Fruit fly (Drosophila melanogaster) whole organism, embryonic: ENCODE results near the gene CG12470.

ENCODE experiments used
- ATbp ChIP-seq: fragments of 200-800 bp; sonication (Bioruptor generic); optimal IDR thresholded peaks from 2 replicates; lab custom pipeline; 2017; ENCODE audit warnings: missing biosample characterization, mild to moderate bottlenecking, missing genetic modification characterization, missing genetic modification reagents
- Bgb ChIP-seq: fragments of 200-800 bp; sonication (Bioruptor generic); IDR thresholded peaks from 2 replicates; pipeline ENCODE4 v1.3.6; 2022; ENCODE audit warnings: missing biosample characterization, missing genetic modification characterization; ENCODE audit not compliant: partially characterized antibody
- CG10462 ChIP-seq: fragments of 200-800 bp; sonication (Bioruptor generic); optimal IDR thresholded peaks from 2 replicates; lab custom pipeline; 2016; ENCODE audit warnings: missing biosample characterization, missing genetic modification characterization
- CG10543 ChIP-seq: fragments of 200-800 bp; sonication (Bioruptor generic); optimal IDR thresholded peaks from 3 replicates; lab custom pipeline; 2017; ENCODE audit warnings: missing biosample characterization, mild to moderate bottlenecking, missing genetic modification characterization, moderate library complexity
- CG11456 ChIP-seq: fragments of 200-800 bp; sonication (Bioruptor generic); IDR thresholded peaks from 3 replicates; pipeline ENCODE4 v1.3.6; 2022; ENCODE audit warnings: missing biosample characterization, missing genetic modification characterization
- CG12236 ChIP-seq: fragments of 200-800 bp; sonication (Bioruptor generic); optimal IDR thresholded peaks from 2 replicates; lab custom pipeline; 2016; ENCODE audit warnings: missing biosample characterization, missing genetic modification characterization
- CG13123 ChIP-seq: fragments of 200-800 bp; sonication (Bioruptor generic); optimal IDR thresholded peaks from 2 replicates; lab custom pipeline; 2016; ENCODE audit warnings: missing biosample characterization, missing genetic modification characterization
- CG14710 ChIP-seq: fragments of 200-800 bp; sonication (Bioruptor generic); optimal IDR thresholded peaks from 3 replicates; lab custom pipeline; 2019; ENCODE audit warnings: missing biosample characterization, mild to moderate bottlenecking, missing genetic modification characterization, moderate library complexity
- CG16815 ChIP-seq: fragments of 200-800 bp; sonication (Bioruptor generic); optimal IDR thresholded peaks from 3 replicates; lab custom pipeline; 2017; ENCODE audit warnings: missing biosample characterization, mild to moderate bottlenecking, missing genetic modification characterization
- CG17359 ChIP-seq: fragments of 200-800 bp; sonication (Bioruptor generic); optimal IDR thresholded peaks from 3 replicates; lab custom pipeline; 2018; ENCODE audit warnings: missing biosample characterization, mild to moderate bottlenecking, missing genetic modification characterization, moderate library complexity
- CG17361 ChIP-seq: fragments of 200-800 bp; sonication (Bioruptor generic); IDR thresholded peaks from 3 replicates; pipeline ENCODE4 v1.3.6; 2022; ENCODE audit warnings: missing biosample characterization, missing genetic modification characterization
- CG2202 ChIP-seq: fragments of 200-800 bp; sonication (Bioruptor generic); optimal IDR thresholded peaks from 2 replicates; lab custom pipeline; 2018; ENCODE audit warnings: missing biosample characterization, mild to moderate bottlenecking, missing genetic modification characterization
- CG2712 ChIP-seq: fragments of 200-800 bp; optimal IDR thresholded peaks from 3 replicates; lab custom pipeline; 2019; ENCODE audit warnings: missing biosample characterization, mild to moderate bottlenecking, missing genetic modification characterization, moderate library complexity
- CG30403 ChIP-seq: fragments of 200-800 bp; sonication (Bioruptor generic); optimal IDR thresholded peaks from 3 replicates; lab custom pipeline; 2016; ENCODE audit warnings: missing biosample characterization, missing genetic modification characterization
- CG32767 ChIP-seq: fragments of 200-800 bp; sonication (Bioruptor generic); IDR thresholded peaks from 2 replicates; pipeline ENCODE4 v1.3.6; 2022; ENCODE audit warnings: missing biosample characterization, missing genetic modification characterization
- CG43689 ChIP-seq: fragments of 200-800 bp; sonication (Bioruptor generic); IDR thresholded peaks from 2 replicates; pipeline ENCODE4 v1.3.6; 2022; ENCODE audit warnings: missing biosample characterization, missing genetic modification characterization
- CG5953 ChIP-seq: fragments of 200-800 bp; sonication (Bioruptor generic); IDR thresholded peaks from 2 replicates; pipeline ENCODE4 v1.3.6; 2022; ENCODE audit warnings: missing biosample characterization, missing genetic modification characterization
- CG7556 ChIP-seq: fragments of 200-800 bp; sonication (Bioruptor generic); optimal IDR thresholded peaks from 2 replicates; lab custom pipeline; 2017; ENCODE audit warnings: missing biosample characterization, mild to moderate bottlenecking, missing genetic modification characterization
- CG7786 ChIP-seq: fragments of 200-800 bp; sonication (Bioruptor generic); optimal IDR thresholded peaks from 2 replicates; lab custom pipeline; 2016; ENCODE audit warnings: missing biosample characterization, missing genetic modification characterization
- CG8359 ChIP-seq: fragments of 200-800 bp; sonication (Bioruptor generic); optimal IDR thresholded peaks from 2 replicates; lab custom pipeline; 2017; ENCODE audit warnings: missing biosample characterization, mild to moderate bottlenecking, missing genetic modification characterization, borderline replicate concordance
- CG9215 ChIP-seq: fragments of 200-800 bp; sonication (Bioruptor generic); IDR thresholded peaks from 2 replicates; pipeline ENCODE4 v1.3.6; 2022; ENCODE audit warnings: missing biosample characterization, missing genetic modification characterization
- CG9932 ChIP-seq: fragments of 200-800 bp; sonication (Bioruptor generic); IDR thresholded peaks from 2 replicates; pipeline ENCODE4 v1.3.6; 2022; ENCODE audit warnings: missing biosample characterization, missing genetic modification characterization
- Dip3 ChIP-seq: fragments of 200-800 bp; sonication (Bioruptor generic); optimal IDR thresholded peaks from 3 replicates; lab custom pipeline; 2016; ENCODE audit warnings: missing biosample characterization, missing genetic modification characterization
- Dp ChIP-seq: fragments of 200-800 bp; sonication (Bioruptor generic); optimal IDR thresholded peaks from 2 replicates; lab custom pipeline; 2018; ENCODE audit warnings: missing biosample characterization, mild to moderate bottlenecking, missing genetic modification characterization, moderate library complexity
- Eip74EF ChIP-seq, 2 experiments: fragments of 200-800 bp in 1 of 2; fragments of >200 bp in 1 of 2; sonication (Bioruptor generic) in 1 of 2; optimal IDR thresholded peaks; 2 replicates each; lab custom pipeline; 2017 to 2019; ENCODE audit warnings: missing biosample characterization in 2 of 2, missing genetic modification characterization in 2 of 2, mild to moderate bottlenecking in 1 of 2, moderate library complexity in 1 of 2
- GATAe ChIP-seq: fragments of 200-800 bp; sonication (Bioruptor generic); conservative IDR thresholded peaks from 2 replicates; pipeline ENCODE4 v1.3.6; 2022; ENCODE audit warnings: missing biosample characterization, missing genetic modification characterization
- HLH54F ChIP-seq: fragments of 200-800 bp; sonication (Bioruptor generic); optimal IDR thresholded peaks from 3 replicates; lab custom pipeline; 2016; ENCODE audit warnings: missing biosample characterization, missing genetic modification characterization
- HmgD ChIP-seq: fragments of 200-800 bp; sonication (Bioruptor generic); optimal IDR thresholded peaks from 3 replicates; lab custom pipeline; 2016; ENCODE audit warnings: missing biosample characterization, missing genetic modification characterization
- Sox100B ChIP-seq: fragments of 200-800 bp; sonication (Bioruptor generic); optimal IDR thresholded peaks from 3 replicates; lab custom pipeline; 2018; ENCODE audit warnings: missing biosample characterization, mild to moderate bottlenecking, missing genetic modification characterization
- Xrp1 ChIP-seq: fragments of 200-800 bp; sonication (Bioruptor generic); IDR thresholded peaks from 2 replicates; pipeline ENCODE4 v1.3.6; 2022; ENCODE audit warnings: missing biosample characterization, missing genetic modification characterization
- YL-1 ChIP-seq: fragments of 200-800 bp; sonication (Bioruptor generic); optimal IDR thresholded peaks from 3 replicates; lab custom pipeline; 2017; ENCODE audit warnings: missing biosample characterization, mild to moderate bottlenecking, missing genetic modification characterization
- abd-A ChIP-seq: fragments of 200-800 bp; sonication (Bioruptor generic); optimal IDR thresholded peaks from 3 replicates; lab custom pipeline; 2019; ENCODE audit warnings: missing biosample characterization, mild to moderate bottlenecking, missing genetic modification characterization, moderate library complexity
- ap ChIP-seq: fragments of 200-800 bp; sonication (Bioruptor generic); IDR thresholded peaks from 2 replicates; pipeline ENCODE4 v1.3.6; 2022; ENCODE audit warnings: missing biosample characterization, missing genetic modification characterization
- btn ChIP-seq: fragments of 200-800 bp; sonication (Bioruptor generic); optimal IDR thresholded peaks from 2 replicates; lab custom pipeline; 2016; ENCODE audit warnings: missing biosample characterization, missing genetic modification characterization
- chif ChIP-seq, 2 experiments: fragments of 200-800 bp; sonication (Bioruptor generic); optimal IDR thresholded peaks; 3 replicates each; lab custom pipeline; 2016; ENCODE audit warnings: missing biosample characterization in 2 of 2, missing genetic modification characterization in 2 of 2
- ewg ChIP-seq: fragments of 200-800 bp; sonication (Bioruptor generic); optimal IDR thresholded peaks from 3 replicates; lab custom pipeline; 2017; ENCODE audit warnings: mild to moderate bottlenecking, missing biosample characterization, missing genetic modification reagents, missing genetic modification characterization
- fd96Cb ChIP-seq: fragments of 200-800 bp; sonication (Bioruptor generic); optimal IDR thresholded peaks from 2 replicates; lab custom pipeline; 2018; ENCODE audit warnings: missing biosample characterization, mild to moderate bottlenecking, missing genetic modification characterization, moderate library complexity
- grau ChIP-seq: fragments of 200-800 bp; optimal IDR thresholded peaks from 3 replicates; lab custom pipeline; 2019; ENCODE audit warnings: missing biosample characterization, mild to moderate bottlenecking, missing genetic modification characterization, moderate library complexity
- otp ChIP-seq: fragments of 200-800 bp; sonication (Bioruptor generic); IDR thresholded peaks from 3 replicates; pipeline ENCODE4, ENCODE4 v1.3.6; 2022; ENCODE audit warnings: missing biosample characterization, missing genetic modification characterization
- phol ChIP-seq: fragments of 200-800 bp; sonication (Bioruptor generic); optimal IDR thresholded peaks from 3 replicates; lab custom pipeline; 2018; ENCODE audit warnings: missing biosample characterization, mild to moderate bottlenecking, missing genetic modification characterization, moderate library complexity
- prd ChIP-seq, 3 experiments: fragments of >200 bp in 2 of 3; fragments of 200-800 bp in 1 of 3; sonication (Bioruptor generic) in 1 of 3; optimal IDR thresholded peaks in 2 of 3; IDR thresholded peaks in 1 of 3; 2 replicates in 2 of 3; 3 replicates in 1 of 3; pipeline versions ENCODE4 v1.3.6 to Lab custom; 2017 to 2022; ENCODE audit warnings: missing biosample characterization in 1 of 3, missing genetic modification characterization in 1 of 3
- pros ChIP-seq: fragments of 200-800 bp; sonication (Bioruptor generic); optimal IDR thresholded peaks from 3 replicates; lab custom pipeline; 2019; ENCODE audit warnings: missing biosample characterization, mild to moderate bottlenecking, missing genetic modification characterization, moderate library complexity
- pzg ChIP-seq: fragments of 200-800 bp; sonication (Bioruptor generic); optimal IDR thresholded peaks from 3 replicates; lab custom pipeline; 2018; ENCODE audit warnings: missing biosample characterization, mild to moderate bottlenecking, missing genetic modification characterization, moderate library complexity
- sens ChIP-seq: fragments of 200-800 bp; sonication (Bioruptor generic); peaks from one replicate; lab custom pipeline; 2016; ENCODE audit warnings: missing biosample characterization, missing genetic modification characterization
- shn ChIP-seq: fragments of 200-800 bp; sonication (Bioruptor generic); optimal IDR thresholded peaks from 3 replicates; lab custom pipeline; 2016; ENCODE audit warnings: missing biosample characterization, missing genetic modification characterization
- sisA ChIP-seq: fragments of 200-800 bp; sonication (Bioruptor generic); IDR thresholded peaks from 2 replicates; pipeline ENCODE4 v1.3.6; 2022; ENCODE audit warnings: missing biosample characterization, missing genetic modification characterization
- toy ChIP-seq: fragments of 200-800 bp; sonication (Bioruptor generic); IDR thresholded peaks from 2 replicates; pipeline ENCODE4 v1.3.6; 2022; ENCODE audit warnings: missing biosample characterization, missing genetic modification characterization
- trh ChIP-seq: fragments of 200-800 bp; sonication (Bioruptor generic); optimal IDR thresholded peaks from 2 replicates; lab custom pipeline; 2016; ENCODE audit warnings: missing biosample characterization, missing genetic modification characterization
- ttk ChIP-seq: fragments of 200-800 bp; sonication (Bioruptor generic); IDR thresholded peaks from 2 replicates; pipeline ENCODE4 v2.1.2; 2022; ENCODE audit warnings: missing biosample characterization, missing genetic modification characterization
- twi ChIP-seq: fragments of 200-800 bp; optimal IDR thresholded peaks from 2 replicates; lab custom pipeline; 2019; ENCODE audit warnings: missing biosample characterization, mild to moderate bottlenecking, missing genetic modification characterization, moderate library complexity

Gene CG12470

DNA sequence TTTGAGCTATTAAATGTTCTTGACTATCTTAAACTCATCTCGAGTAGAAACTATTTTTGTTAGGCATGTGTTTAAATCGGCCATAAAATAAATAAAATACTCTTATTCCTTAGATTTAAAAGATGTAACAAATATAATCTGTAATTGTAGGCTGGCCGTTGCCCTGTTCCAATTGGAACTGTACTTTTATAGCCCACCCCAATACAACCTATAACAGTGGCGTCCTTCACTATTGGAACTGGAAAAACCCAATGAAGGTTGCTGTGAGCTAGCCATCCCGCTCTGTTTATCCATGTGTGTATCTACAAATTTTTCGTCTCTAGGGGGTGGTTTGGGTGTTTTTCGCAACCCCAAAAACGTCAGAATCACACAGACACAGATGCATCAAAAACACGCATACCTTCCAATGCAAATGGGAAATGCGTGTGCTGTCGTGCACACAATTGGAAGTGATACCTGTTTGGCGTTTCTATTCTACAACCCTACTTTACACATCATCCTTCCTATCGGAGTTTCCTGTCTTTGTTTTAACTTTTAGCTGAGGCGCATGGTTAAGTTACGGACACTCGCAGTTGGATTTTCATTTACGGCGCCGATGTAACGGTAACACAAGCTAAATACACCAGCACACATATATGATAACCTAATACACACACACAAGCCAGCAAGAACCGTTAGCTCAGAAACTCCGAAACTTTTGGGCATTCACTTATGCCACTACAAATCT lies 29.0 kb upstream of the CG12470 start:
- no peak for TF ChIP-seq sisA (GFP tag; lab: Robert Waterston, UW)
- no peak for TF ChIP-seq ap (GFP tag; lab: Robert Waterston, UW)
- TF ChIP-seq CG7786 (GFP tag; lab: Kevin White, UChicago) = no peak
- TF ChIP-seq CG7556 (GFP tag; lab: Kevin White, UChicago) = peak; percentile 12
- peak; percentile 3 for TF ChIP-seq CG17359 (tag; lab: Kevin White, UChicago)
- no peak for TF ChIP-seq HLH54F (GFP tag; lab: Kevin White, UChicago)
- TF ChIP-seq CG10462 (GFP tag; lab: Kevin White, UChicago) = no peak
- no peak for TF ChIP-seq YL-1 (GFP tag; lab: Kevin White, UChicago)
- no peak for TF ChIP-seq CG13123 (GFP tag; lab: Kevin White, UChicago)
- no peak for TF ChIP-seq CG17361
- TF ChIP-seq ATbp (GFP tag; lab: Kevin White, UChicago) = peak; percentile 7
- no peak for TF ChIP-seq trh (GFP tag; lab: Kevin White, UChicago)
- TF ChIP-seq chif (GFP tag; optimal IDR thresholded peaks at IDR 0.05; lab: Kevin White, UChicago) = no peak
- peak; percentile 78 for TF ChIP-seq sens (GFP tag; lab: Kevin White, UChicago)
- TF ChIP-seq ewg (GFP tag; lab: Kevin White, UChicago) = peak; percentile 27
- 0 out of 2 replicates have a peak, but pooled peaks have one; percentile 17 for TF ChIP-seq Xrp1 (GFP tag; lab: Robert Waterston, UW)
- TF ChIP-seq CG5953 (GFP tag; lab: Robert Waterston, UW) = no peak
- peak; percentile 54 for TF ChIP-seq pros (GFP tag; lab: Kevin White, UChicago)
- no peak for TF ChIP-seq Sox100B (GFP tag; lab: Kevin White, UChicago)
- TF ChIP-seq Bgb (GFP tag; lab: Robert Waterston, UW) = no peak
- TF ChIP-seq CG12236 (GFP tag; lab: Kevin White, UChicago) = no peak
- TF ChIP-seq toy (GFP tag; lab: Robert Waterston, UW) = no peak
- TF ChIP-seq phol (tag; lab: Kevin White, UChicago) = no peak
- peak; percentile 10 for TF ChIP-seq CG10543 (GFP tag; lab: Kevin White, UChicago)
- no peak for TF ChIP-seq Eip74EF (GFP tag; optimal IDR thresholded peaks at IDR 0.05; lab: Kevin White, UChicago)
- no peak for TF ChIP-seq prd (optimal IDR thresholded peaks at IDR 0.05; lab: Kevin White, UChicago)
- no peak for TF ChIP-seq prd (GFP tag; IDR thresholded peaks at IDR 0.05; lab: Robert Waterston, UW)
- TF ChIP-seq HmgD (GFP tag; lab: Kevin White, UChicago) = no peak
- TF ChIP-seq CG2202 (tag; lab: Kevin White, UChicago) = no peak
- no peak for TF ChIP-seq GATAe (GFP tag; lab: Robert Waterston, UW)
- TF ChIP-seq Dip3 (GFP tag; lab: Kevin White, UChicago) = peak; percentile 2
- TF ChIP-seq CG14710 (tag; lab: Kevin White, UChicago) = no peak
- TF ChIP-seq otp (GFP tag; lab: Robert Waterston, UW) = no peak
- TF ChIP-seq CG8359 = no peak
- no peak for TF ChIP-seq CG2712 (tag; lab: Kevin White, UChicago)
- TF ChIP-seq pzg (GFP tag; lab: Kevin White, UChicago) = no peak
- TF ChIP-seq CG32767 = peak; percentile 68; the same call in 1 of the 2 replicates
- no peak for TF ChIP-seq shn (GFP tag; lab: Kevin White, UChicago)
- no peak for TF ChIP-seq btn (GFP tag; lab: Kevin White, UChicago)
- TF ChIP-seq CG11456 (GFP tag; lab: Robert Waterston, UW) = no peak
- TF ChIP-seq fd96Cb = no peak
- peak; percentile 48 for TF ChIP-seq grau (tag; lab: Kevin White, UChicago)
- no peak for TF ChIP-seq CG9932 (GFP tag; lab: Robert Waterston, UW)
- TF ChIP-seq twi (tag; lab: Kevin White, UChicago) = no peak
- no peak for TF ChIP-seq CG43689 (GFP tag; lab: Robert Waterston, UW)
- TF ChIP-seq abd-A (tag; lab: Kevin White, UChicago) = peak; percentile 28
- TF ChIP-seq CG9215 (GFP tag; lab: Robert Waterston, UW) = no peak
- TF ChIP-seq Dp (GFP tag; lab: Kevin White, UChicago) = no peak
- peak; percentile 17 for TF ChIP-seq CG30403
- TF ChIP-seq CG16815 = no peak
- no peak for TF ChIP-seq ttk (GFP tag; lab: Robert Waterston, UW)
